Worm (Caenorhabditis elegans): ENCODE data around the gene R13D7.2.

R13D7.2 gene

DNA sequence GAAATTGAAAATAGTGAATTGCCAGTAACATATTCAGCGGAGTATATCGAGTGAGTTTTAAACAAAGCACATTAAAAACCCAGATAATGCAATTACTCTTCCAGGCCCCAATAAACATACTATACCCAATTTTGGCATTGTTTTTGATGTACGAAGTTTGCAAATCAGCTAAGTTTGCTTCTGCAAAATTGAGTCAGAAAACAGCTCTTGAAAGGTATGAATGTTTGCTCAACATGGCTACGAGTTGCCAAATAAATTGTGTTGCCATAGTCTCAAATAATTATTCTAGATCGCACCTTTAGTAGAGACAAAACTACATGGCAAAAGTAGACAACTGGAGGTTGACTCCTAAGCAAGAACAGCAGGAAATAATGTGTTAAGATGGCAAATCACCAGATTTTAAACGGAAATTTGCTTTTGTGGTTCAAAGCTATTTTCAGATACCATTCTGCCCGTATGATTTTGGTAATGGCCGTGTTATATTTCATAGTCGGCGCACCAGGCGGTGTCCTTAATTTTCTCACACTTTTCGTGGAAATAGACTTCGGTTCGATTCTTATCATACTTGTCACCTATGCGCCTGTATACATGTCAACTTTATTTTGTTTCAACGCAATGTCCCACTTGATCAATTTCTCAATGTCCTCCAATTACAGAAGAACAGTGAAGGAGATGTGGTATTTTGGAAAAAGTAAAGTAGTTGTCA, 22.9 kb downstream of the R13D7.2 start (continued):
- TF ChIP-seq mcd-1 (GFP tag; IDR thresholded peaks at IDR 0.05) = no peak
- no peak for TF ChIP-seq ceh-58 (GFP tag; IDR thresholded peaks at IDR 0.05)
- no peak for TF ChIP-seq him-1 (tag; optimal IDR thresholded peaks at IDR 0.05)
- peak; percentile 46 for TF ChIP-seq athp-1 (tag; optimal IDR thresholded peaks at IDR 0.05)
- TF ChIP-seq lsl-1 (GFP tag; optimal IDR thresholded peaks at IDR 0.05) = no peak
- TF ChIP-seq ZK185.1 (tag; optimal IDR thresholded peaks at IDR 0.05; ENCODE audit: poor library complexity, severe bottlenecking) = peak; percentile 17
- no peak for TF ChIP-seq unc-62 (GFP tag; optimal IDR thresholded peaks at IDR 0.05)
- no peak for TF ChIP-seq attf-6 (GFP tag; IDR thresholded peaks at IDR 0.05)
- no peak for TF ChIP-seq hrde-1 (tag; optimal IDR thresholded peaks at IDR 0.05; ENCODE audit: borderline replicate concordance)
- TF ChIP-seq somi-1 (GFP tag; optimal IDR thresholded peaks at IDR 0.05) = no peak
- TF ChIP-seq lin-26 (GFP tag; IDR thresholded peaks at IDR 0.05) = no peak; the same call in 1 of the 2 replicates
- no peak for TF ChIP-seq hmg-20 (GFP tag; IDR thresholded peaks at IDR 0.05)
- no peak for TF ChIP-seq T26A5.8 (tag; optimal IDR thresholded peaks at IDR 0.05)
- peak in 1 of 3 experiments; percentile 29 for TF ChIP-seq lin-35 (GFP tag; optimal IDR thresholded peaks at IDR 0.05)
- peak; percentile 81 for TF ChIP-seq tbx-9 (tag; optimal IDR thresholded peaks at IDR 0.05; ENCODE audit: borderline replicate concordance)
- TF ChIP-seq ztf-22 (GFP tag; optimal IDR thresholded peaks at IDR 0.05) = peak; percentile 63
- TF ChIP-seq madf-3 (GFP tag; IDR thresholded peaks at IDR 0.05) = 0 out of 2 replicates have a peak, but pooled peaks have one; percentile 2
- peak in 1 of 2 experiments; percentile 42 for TF ChIP-seq let-607 (tag; optimal IDR thresholded peaks at IDR 0.05)
- peak; percentile 50 for TF ChIP-seq attf-5 (GFP tag; optimal IDR thresholded peaks at IDR 0.05)
- TF ChIP-seq ztf-3 (GFP tag; optimal IDR thresholded peaks at IDR 0.05) = peak; percentile 22
- peak; percentile 44; the same call in 1 of the 2 replicates for TF ChIP-seq egl-44 (GFP tag; IDR thresholded peaks at IDR 0.05)
- TF ChIP-seq madf-8 (GFP tag; conservative IDR thresholded peaks at IDR 0.05) = no peak
- no peak for TF ChIP-seq sptf-2 (GFP tag; optimal IDR thresholded peaks at IDR 0.05)
- 0 out of 2 replicates have a peak, but pooled peaks have one; percentile 6 for TF ChIP-seq ceh-40 (GFP tag; IDR thresholded peaks at IDR 0.05)
- no peak for TF ChIP-seq ztf-28 (GFP tag; IDR thresholded peaks at IDR 0.05)
- TF ChIP-seq akir-1 (GFP tag; optimal IDR thresholded peaks at IDR 0.05) = no peak
- TF ChIP-seq zim-3 (tag; optimal IDR thresholded peaks at IDR 0.05) = peak; percentile 65
- TF ChIP-seq F52B5.7 (tag; optimal IDR thresholded peaks at IDR 0.05) = peak; percentile 96
- TF ChIP-seq attf-3 (GFP tag; conservative IDR thresholded peaks at IDR 0.05) = no peak
- TF ChIP-seq ets-4 (GFP tag; optimal IDR thresholded peaks at IDR 0.05) = peak; percentile 63
- TF ChIP-seq snpc-4 (GFP tag; optimal IDR thresholded peaks at IDR 0.05) = no peak
- TF ChIP-seq snpc-4 (tag; optimal IDR thresholded peaks at IDR 0.05) = no peak
- TF ChIP-seq mes-4 (tag; optimal IDR thresholded peaks at IDR 0.05) = no peak
- TF ChIP-seq nhr-120 (GFP tag; IDR thresholded peaks at IDR 0.05) = no peak
- no peak for TF ChIP-seq nfya-1 (tag; optimal IDR thresholded peaks at IDR 0.05; ENCODE audit: borderline replicate concordance, insufficient read depth)
- TF ChIP-seq Y79H2A.3 (GFP tag; conservative IDR thresholded peaks at IDR 0.05) = no peak
- no peak for TF ChIP-seq zfh-2 (GFP tag; conservative IDR thresholded peaks at IDR 0.05)
- no peak for TF ChIP-seq ztf-25 (GFP tag; IDR thresholded peaks at IDR 0.05)
- no peak for TF ChIP-seq unc-130 (GFP tag; optimal IDR thresholded peaks at IDR 0.05)
- peak; percentile 56 for TF ChIP-seq Y56A3A.18 (GFP tag; IDR thresholded peaks at IDR 0.05)
- no peak for TF ChIP-seq F10E7.11 (tag; optimal IDR thresholded peaks at IDR 0.05)
- TF ChIP-seq xnd-1 (tag; optimal IDR thresholded peaks at IDR 0.05) = no peak
- TF ChIP-seq sdz-38 (tag; optimal IDR thresholded peaks at IDR 0.05) = no peak
- no peak for TF ChIP-seq dpff-1 (tag; optimal IDR thresholded peaks at IDR 0.05)
- TF ChIP-seq hlh-26 (GFP tag; conservative IDR thresholded peaks at IDR 0.05) = no peak
- no peak for TF ChIP-seq F55B11.4 (tag; optimal IDR thresholded peaks at IDR 0.05; ENCODE audit: borderline replicate concordance, insufficient read depth)
- TF ChIP-seq B0035.1 (tag; optimal IDR thresholded peaks at IDR 0.05) = peak; percentile 21

Data from whole organism, young adult.